Fruit fly (Drosophila melanogaster) whole organism, prepupa: Measurements from ENCODE around the gene CaMKII.

Source experiments
- Blimp-1 ChIP-seq: fragments of 200-800 bp; sonication (Bioruptor generic); optimal IDR thresholded peaks from 3 replicates; lab custom pipeline; 2017; ENCODE audit warnings: missing biosample characterization, missing genetic modification characterization, mild to moderate bottlenecking, moderate library complexity, missing genetic modification reagents
- CG10669 ChIP-seq: fragments of 200-800 bp; sonication (Bioruptor generic); optimal IDR thresholded peaks from 3 replicates; lab custom pipeline; 2018; ENCODE audit warnings: missing biosample characterization, mild to moderate bottlenecking, missing genetic modification characterization, moderate library complexity
- CG15336 ChIP-seq: fragments of 200-800 bp; sonication (Bioruptor generic); IDR thresholded peaks from 2 replicates; pipeline ENCODE4 v1.3.6; 2022; ENCODE audit warnings: missing biosample characterization, missing genetic modification characterization
- CG1621 ChIP-seq: fragments of 200-800 bp; sonication (Bioruptor generic); optimal IDR thresholded peaks from 3 replicates; lab custom pipeline; 2018; ENCODE audit warnings: missing biosample characterization, mild to moderate bottlenecking, missing genetic modification characterization
- CG32006 ChIP-seq: fragments of 200-800 bp; sonication (Bioruptor generic); optimal IDR thresholded peaks from 3 replicates; lab custom pipeline; 2017; ENCODE audit warnings: missing biosample characterization, mild to moderate bottlenecking, missing genetic modification characterization
- CG3919 ChIP-seq: fragments of 200-800 bp; sonication (Bioruptor generic); optimal IDR thresholded peaks from 3 replicates; lab custom pipeline; 2016; ENCODE audit warnings: missing biosample characterization, missing genetic modification characterization
- CG4318 ChIP-seq: fragments of 200-800 bp; sonication (Bioruptor generic); optimal IDR thresholded peaks from 3 replicates; lab custom pipeline; 2017; ENCODE audit warnings: missing biosample characterization, mild to moderate bottlenecking, missing genetic modification characterization
- CG6276 ChIP-seq: fragments of 200-800 bp; sonication (Bioruptor generic); optimal IDR thresholded peaks from 2 replicates; lab custom pipeline; 2017; ENCODE audit warnings: missing biosample characterization, mild to moderate bottlenecking, missing genetic modification characterization
- CG6792 ChIP-seq: fragments of 200-800 bp; sonication (Bioruptor generic); optimal IDR thresholded peaks from 3 replicates; lab custom pipeline; 2016; ENCODE audit warnings: missing biosample characterization, missing genetic modification characterization
- CG6808 ChIP-seq: fragments of 200-800 bp; sonication (Bioruptor generic); optimal IDR thresholded peaks from 3 replicates; lab custom pipeline; 2017; ENCODE audit warnings: missing biosample characterization, missing genetic modification characterization, mild to moderate bottlenecking, moderate library complexity, missing genetic modification reagents
- CG8119 ChIP-seq: fragments of 200-800 bp; sonication (Bioruptor generic); IDR thresholded peaks from 3 replicates; pipeline ENCODE4 v1.3.6; 2022; ENCODE audit warnings: missing biosample characterization, missing genetic modification characterization
- CG8632 ChIP-seq: fragments of 200-800 bp; sonication (Bioruptor generic); optimal IDR thresholded peaks from 3 replicates; lab custom pipeline; 2016; ENCODE audit warnings: missing biosample characterization, missing genetic modification characterization
- Eip78C ChIP-seq: fragments of 200-800 bp; sonication (Bioruptor generic); peaks from one replicate; lab custom pipeline; 2016; ENCODE audit warnings: missing biosample characterization, missing genetic modification characterization
- Ets21C ChIP-seq: fragments of 200-800 bp; sonication (Bioruptor generic); optimal IDR thresholded peaks from 3 replicates; lab custom pipeline; 2016; ENCODE audit warnings: missing biosample characterization, missing genetic modification characterization
- Ets96B ChIP-seq: fragments of 200-800 bp; optimal IDR thresholded peaks from 2 replicates; lab custom pipeline; 2019; ENCODE audit warnings: missing biosample characterization, mild to moderate bottlenecking, missing genetic modification characterization, moderate library complexity
- Gug ChIP-seq: fragments of 200-800 bp; sonication (Bioruptor generic); IDR thresholded peaks from 2 replicates; pipeline ENCODE4 v1.3.6; 2022; ENCODE audit warnings: missing biosample characterization, missing genetic modification characterization
- Hr39 ChIP-seq: fragments of 200-800 bp; sonication (Bioruptor generic); optimal IDR thresholded peaks from 2 replicates; lab custom pipeline; 2016; ENCODE audit warnings: missing biosample characterization, missing genetic modification characterization
- Lpt ChIP-seq: fragments of 200-800 bp; sonication (Bioruptor generic); optimal IDR thresholded peaks from 3 replicates; lab custom pipeline; 2016; ENCODE audit warnings: missing biosample characterization, missing genetic modification characterization
- Met ChIP-seq: fragments of 200-800 bp; sonication (Bioruptor generic); optimal IDR thresholded peaks from 3 replicates; lab custom pipeline; 2016; ENCODE audit warnings: missing biosample characterization, missing genetic modification characterization
- OdsH ChIP-seq: fragments of 200-800 bp; sonication (Bioruptor generic); optimal IDR thresholded peaks from 3 replicates; lab custom pipeline; 2016; ENCODE audit warnings: missing biosample characterization, missing genetic modification characterization
- Smox ChIP-seq: fragments of 200-800 bp; sonication (Bioruptor generic); optimal IDR thresholded peaks from 3 replicates; lab custom pipeline; 2016; ENCODE audit warnings: missing biosample characterization, missing genetic modification characterization
- Sox102F ChIP-seq: fragments of 200-800 bp; sonication (Bioruptor generic); optimal IDR thresholded peaks from 2 replicates; lab custom pipeline; 2016; ENCODE audit warnings: missing biosample characterization, mild to moderate bottlenecking, missing genetic modification characterization
- Sox14 ChIP-seq: fragments of 200-800 bp; sonication (Bioruptor generic); optimal IDR thresholded peaks from 3 replicates; lab custom pipeline; 2016; ENCODE audit warnings: missing biosample characterization, missing genetic modification characterization
- Sox15 ChIP-seq: fragments of 200-800 bp; sonication (Bioruptor generic); optimal IDR thresholded peaks from 3 replicates; lab custom pipeline; 2016; ENCODE audit warnings: missing biosample characterization, missing genetic modification characterization
- achi ChIP-seq: fragments of 200-800 bp; sonication (Bioruptor generic); optimal IDR thresholded peaks from 3 replicates; lab custom pipeline; 2016; ENCODE audit warnings: missing biosample characterization, missing genetic modification characterization
- eg ChIP-seq: fragments of 200-800 bp; sonication (Bioruptor generic); IDR thresholded peaks from 3 replicates; pipeline ENCODE4 v1.3.6; 2022; ENCODE audit warnings: missing biosample characterization, missing genetic modification characterization
- esn ChIP-seq: fragments of 200-800 bp; sonication (Bioruptor generic); optimal IDR thresholded peaks from 2 replicates; lab custom pipeline; 2016; ENCODE audit warnings: missing biosample characterization, mild to moderate bottlenecking, missing genetic modification characterization, moderate library complexity
- fd85E ChIP-seq: fragments of 200-800 bp; sonication (Bioruptor generic); optimal IDR thresholded peaks from 3 replicates; lab custom pipeline; 2016; ENCODE audit warnings: missing biosample characterization, missing genetic modification characterization
- net ChIP-seq: fragments of 200-800 bp; sonication (Bioruptor generic); optimal IDR thresholded peaks from 3 replicates; lab custom pipeline; 2016; ENCODE audit warnings: missing biosample characterization, missing genetic modification characterization
- salr ChIP-seq, 2 experiments: fragments of 200-800 bp; sonication (Bioruptor generic); optimal IDR thresholded peaks; 3 replicates each; lab custom pipeline; 2016 to 2018; ENCODE audit warnings: missing biosample characterization in 2 of 2, missing genetic modification characterization in 2 of 2, mild to moderate bottlenecking in 1 of 2
- spab ChIP-seq: fragments of 200-800 bp; sonication (Bioruptor generic); optimal IDR thresholded peaks from 2 replicates; lab custom pipeline; 2017; ENCODE audit warnings: missing biosample characterization, mild to moderate bottlenecking, missing genetic modification characterization, missing genetic modification reagents
- ss ChIP-seq, 2 experiments: fragments of 200-800 bp; sonication (Bioruptor generic); optimal IDR thresholded peaks; 2 replicates in 1 of 2; 3 replicates in 1 of 2; lab custom pipeline; 2017 to 2018; ENCODE audit warnings: mild to moderate bottlenecking in 2 of 2, missing biosample characterization in 2 of 2, missing genetic modification characterization in 2 of 2, moderate library complexity in 1 of 2
- svp ChIP-seq: fragments of 200-800 bp; sonication (Bioruptor generic); peaks from one replicate; lab custom pipeline; 2016; ENCODE audit warnings: missing biosample characterization, missing genetic modification characterization
- topi ChIP-seq: fragments of 200-800 bp; sonication (Bioruptor generic); optimal IDR thresholded peaks from 3 replicates; lab custom pipeline; 2016; ENCODE audit warnings: missing biosample characterization, missing genetic modification characterization

Gene CaMKII

DNA sequence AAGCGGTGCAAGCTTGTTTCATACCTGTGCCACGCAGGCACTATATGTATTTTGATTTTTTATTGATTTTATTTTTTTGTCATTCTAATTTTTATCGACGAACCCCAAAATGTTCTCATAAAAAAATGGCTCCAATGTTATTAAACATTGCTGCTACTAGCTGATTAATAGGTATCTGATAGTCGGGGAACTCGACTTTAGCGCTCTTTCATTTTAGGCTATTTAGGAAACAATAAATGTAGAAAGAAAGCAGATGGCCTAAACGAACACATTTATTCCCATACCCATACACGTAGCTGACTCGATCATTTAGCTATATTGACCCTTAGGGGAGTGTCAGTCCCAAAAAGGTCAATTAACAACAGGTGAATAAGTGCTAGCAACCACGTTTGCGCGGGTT lies 36.8 kb upstream of the CaMKII start:
- TF ChIP-seq CG4318 (GFP tag; lab: Kevin White, UChicago): no peak
- TF ChIP-seq CG32006 (GFP tag; lab: Kevin White, UChicago): no peak
- no peak for TF ChIP-seq net (GFP tag; lab: Kevin White, UChicago)
- no peak for TF ChIP-seq CG6792 (GFP tag; lab: Kevin White, UChicago)
- TF ChIP-seq CG3919 (GFP tag; lab: Kevin White, UChicago): no peak
- TF ChIP-seq CG8632 (GFP tag; lab: Kevin White, UChicago): no peak
- TF ChIP-seq Eip78C: no peak
- TF ChIP-seq salr (GFP tag; optimal IDR thresholded peaks at IDR 0.05; lab: Kevin White, UChicago): no peak
- TF ChIP-seq CG1621 (tag; lab: Kevin White, UChicago): no peak
- no peak for TF ChIP-seq topi (GFP tag; lab: Kevin White, UChicago)
- no peak for TF ChIP-seq Hr39 (GFP tag; lab: Kevin White, UChicago)
- no peak for TF ChIP-seq CG6808 (GFP tag; lab: Kevin White, UChicago)
- no peak for TF ChIP-seq OdsH
- TF ChIP-seq CG6276 (GFP tag; lab: Kevin White, UChicago): no peak
- TF ChIP-seq esn (GFP tag; lab: Kevin White, UChicago): no peak
- TF ChIP-seq Ets96B (tag; lab: Kevin White, UChicago): no peak
- no peak for TF ChIP-seq spab (GFP tag; lab: Kevin White, UChicago)
- TF ChIP-seq CG8119 (GFP tag; lab: Robert Waterston, UW): no peak
- no peak for TF ChIP-seq svp (GFP tag; lab: Kevin White, UChicago)
- no peak for TF ChIP-seq CG10669 (GFP tag; lab: Kevin White, UChicago)

DNA sequence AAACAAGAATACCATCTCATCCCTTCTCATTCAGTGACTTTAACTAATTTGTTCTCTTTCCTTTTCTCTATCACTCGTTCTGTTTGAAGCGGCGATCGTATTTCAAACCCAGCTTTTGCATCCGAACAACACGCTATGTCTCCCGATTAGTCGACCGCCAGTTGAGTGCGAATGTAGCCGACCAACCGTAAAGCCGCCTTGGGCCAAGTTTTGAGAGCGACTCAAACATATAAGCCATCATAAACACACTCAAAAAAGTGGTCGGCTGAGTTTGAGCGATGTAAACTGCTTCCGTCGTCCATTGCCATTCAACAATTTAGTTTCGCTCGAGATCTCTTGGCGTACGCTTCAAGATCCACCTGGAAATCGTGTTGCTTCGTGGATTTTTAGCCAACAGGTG lies 35.0 kb upstream of the CaMKII start, which contains the start of gene sv:
Gene sv (plus strand): TSS at position 319 of the 400 bp plus-strand sequence.
- TF ChIP-seq CG15336 (GFP tag; lab: Robert Waterston, UW) (no peak), achi (GFP tag; lab: Kevin White, UChicago) (no peak), eg (no peak), Sox15 (no peak), Lpt (GFP tag; lab: Kevin White, UChicago) (no peak)

DNA sequence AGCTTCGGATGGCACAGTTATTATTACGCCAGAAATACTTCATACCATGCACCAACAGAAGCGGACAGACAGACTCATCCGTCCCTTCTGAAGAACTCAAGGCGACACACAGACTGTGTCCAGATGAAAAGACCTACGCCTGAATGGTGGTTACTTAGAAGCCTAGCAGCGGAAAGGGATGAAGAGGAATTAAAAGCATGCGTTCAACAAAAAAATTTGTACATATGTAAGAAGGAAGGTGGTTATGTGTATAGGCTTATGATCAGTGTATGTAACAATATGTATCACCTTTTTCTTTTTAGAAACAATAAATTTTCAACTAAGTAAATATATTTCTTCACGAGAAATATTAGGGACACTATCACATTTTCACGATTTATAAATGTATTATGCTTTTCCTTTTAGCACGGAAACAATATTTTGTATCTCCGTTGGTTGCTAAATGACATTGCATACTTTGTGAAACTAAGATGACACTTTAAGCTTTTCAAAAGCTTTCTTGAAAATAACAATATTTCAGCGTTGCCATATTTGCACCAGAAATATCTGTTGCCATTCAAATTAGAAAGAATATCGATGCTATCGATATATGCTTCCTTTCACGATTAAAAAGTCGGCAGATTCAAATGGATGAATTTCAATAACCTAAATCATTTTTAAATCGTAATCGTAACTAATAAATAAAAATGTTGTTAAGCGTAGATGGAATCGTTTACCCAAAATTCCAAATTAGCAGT lies 31.0 kb upstream of the CaMKII start, which contains the start of gene Actbeta:
Gene Actbeta (minus strand): TSS at position 471 of the 737 bp plus-strand sequence.
- TF ChIP-seq ss (GFP tag; optimal IDR thresholded peaks at IDR 0.05; lab: Kevin White, UChicago) (no peak), fd85E (GFP tag; lab: Kevin White, UChicago) (no peak), Eip78C (no peak), CG1621 (tag; lab: Kevin White, UChicago) (no peak), CG3919 (GFP tag; lab: Kevin White, UChicago) (no peak), Sox14 (GFP tag; lab: Kevin White, UChicago) (no peak), Ets21C (GFP tag; lab: Kevin White, UChicago) (no peak), Ets96B (tag; lab: Kevin White, UChicago) (no peak), Sox102F (GFP tag; lab: Kevin White, UChicago) (no peak), Gug (GFP tag; lab: Robert Waterston, UW) (no peak), Smox (GFP tag; lab: Kevin White, UChicago) (no peak), esn (GFP tag; lab: Kevin White, UChicago) (no peak), Met (GFP tag; lab: Kevin White, UChicago) (no peak)

DNA sequence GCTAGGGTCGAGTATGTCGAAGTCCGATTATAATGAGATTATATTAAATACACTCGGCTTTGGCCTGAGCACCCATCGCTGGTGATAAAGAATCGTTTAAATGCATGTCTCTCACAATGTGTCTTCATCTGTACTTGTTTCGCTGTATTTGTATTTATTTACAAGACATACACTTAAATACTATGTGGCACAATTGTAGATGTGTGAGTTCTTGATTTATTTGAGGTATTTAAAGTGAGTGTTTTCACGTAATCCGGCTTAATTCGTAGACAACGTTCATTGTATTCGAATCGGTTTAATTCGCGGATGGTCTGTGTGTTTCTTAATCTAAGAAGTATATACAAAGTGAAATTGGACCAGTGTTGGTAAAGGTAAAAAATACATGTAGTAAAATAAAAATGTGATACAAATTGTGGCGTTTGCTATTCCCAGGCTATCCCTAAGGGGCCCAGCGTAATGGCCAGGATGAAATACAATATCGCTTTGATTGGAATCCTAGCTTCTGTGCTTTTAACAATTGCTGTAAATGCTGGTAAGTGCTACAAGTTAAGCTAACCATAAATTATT lies 11.2 kb upstream of the CaMKII start, which contains the start of gene Zyx:
Gene Zyx (minus strand): TSS at position 350 of the 567 bp plus-strand sequence.
- TF ChIP-seq CG10669 (GFP tag; lab: Kevin White, UChicago) (no peak), Blimp-1 (GFP tag; lab: Kevin White, UChicago) (no peak), achi (GFP tag; lab: Kevin White, UChicago) (no peak), CG6792 (GFP tag; lab: Kevin White, UChicago) (no peak)
